Fruit fly (Drosophila melanogaster) ovary, adult (tissue): ENCODE results near the gene ast.

Source experiments
- CG17801 ChIP-seq: fragments of 200-800 bp; optimal IDR thresholded peaks from 2 replicates; lab custom pipeline; 2019; ENCODE audit warnings: missing biosample characterization, mild to moderate bottlenecking, missing genetic modification characterization, moderate library complexity; ENCODE audit not compliant: partially characterized antibody

The ast gene

DNA sequence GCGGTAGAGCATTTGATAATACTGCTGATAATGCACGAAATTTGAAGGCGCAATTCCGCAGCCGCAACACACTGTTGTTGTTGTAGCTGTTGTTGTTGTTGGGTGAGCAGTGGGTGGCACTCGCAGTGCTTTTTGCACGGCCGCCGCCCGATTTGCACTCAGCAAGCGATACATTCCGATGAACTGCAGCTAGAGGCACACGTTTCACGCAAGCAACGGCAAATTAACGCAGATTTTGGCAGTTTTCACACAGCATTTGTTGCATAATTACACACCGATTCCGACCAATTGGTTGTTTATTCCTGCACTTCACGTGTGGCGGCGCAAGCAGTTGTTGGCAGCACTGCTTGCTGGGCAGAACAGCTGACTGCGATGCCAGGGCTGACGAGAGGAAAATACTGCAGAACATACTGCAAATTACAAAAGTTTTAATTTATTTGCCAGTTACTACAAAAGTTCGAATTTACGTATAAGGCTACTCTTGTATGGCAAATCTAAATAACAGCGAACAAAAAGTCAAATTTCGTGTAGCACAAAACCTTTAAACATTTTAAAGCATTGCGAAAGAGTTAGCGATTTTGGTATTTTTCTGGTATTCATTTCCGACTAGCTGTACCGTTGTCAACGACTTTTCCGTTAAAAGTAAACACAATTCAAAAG lies 30.4 kb downstream of the ast start, which contains the start of the genes PolrMT and CG14339:
Gene PolrMT (minus strand): TSS at position 345 of the 660 bp plus-strand sequence.
Gene CG14339 (plus strand): TSS at position 512 of the 660 bp plus-strand sequence.
- no peak for TF ChIP-seq CG17801 (GFP tag; lab: Kevin White, UChicago)

- no peak for TF ChIP-seq CG17801 (GFP tag; lab: Kevin White, UChicago)
These were observed 34.9 kb downstream of the ast start, which contains the start of gene CG14340 for dm6 chr2L:1112641-1113040. Gene CG14340 (plus strand): TSS chr2L:1112941.

dm6 chr2L:1114230-1114629 lies 36.5 kb downstream of the ast start:
- TF ChIP-seq CG17801 (GFP tag; lab: Kevin White, UChicago) = no peak

DNA sequence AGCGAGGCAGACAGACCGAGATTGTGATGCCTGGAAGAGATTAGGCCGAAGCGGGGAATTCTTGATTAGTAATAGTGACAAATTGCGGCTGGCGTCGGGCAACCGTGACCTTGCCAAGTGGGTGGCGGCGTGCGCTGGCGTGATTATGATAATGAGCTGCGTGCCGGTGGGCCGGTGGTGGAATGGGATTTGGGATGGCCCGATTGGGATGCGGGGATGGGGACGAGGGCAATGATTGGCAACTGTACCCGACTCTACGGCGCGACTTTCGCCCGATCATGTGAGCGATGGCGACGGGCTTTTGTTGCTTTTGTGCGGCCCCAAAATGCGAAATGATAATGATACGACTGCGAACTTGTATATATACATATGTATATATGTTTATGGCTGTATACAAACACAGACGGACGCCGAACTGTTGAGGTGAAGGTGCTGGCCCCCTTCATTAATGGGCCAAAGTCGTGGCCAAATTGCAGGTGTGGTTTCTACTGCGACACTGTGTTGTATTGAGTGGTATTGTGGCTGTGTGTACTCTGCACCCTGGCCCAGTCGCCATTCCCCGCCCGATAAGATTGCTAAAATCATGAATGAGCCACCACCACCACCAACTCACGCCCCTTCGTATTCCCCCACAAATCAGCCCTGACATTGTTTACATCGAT lies 39.0 kb downstream of the ast start:
- no peak for TF ChIP-seq CG17801 (GFP tag; lab: Kevin White, UChicago)

DNA sequence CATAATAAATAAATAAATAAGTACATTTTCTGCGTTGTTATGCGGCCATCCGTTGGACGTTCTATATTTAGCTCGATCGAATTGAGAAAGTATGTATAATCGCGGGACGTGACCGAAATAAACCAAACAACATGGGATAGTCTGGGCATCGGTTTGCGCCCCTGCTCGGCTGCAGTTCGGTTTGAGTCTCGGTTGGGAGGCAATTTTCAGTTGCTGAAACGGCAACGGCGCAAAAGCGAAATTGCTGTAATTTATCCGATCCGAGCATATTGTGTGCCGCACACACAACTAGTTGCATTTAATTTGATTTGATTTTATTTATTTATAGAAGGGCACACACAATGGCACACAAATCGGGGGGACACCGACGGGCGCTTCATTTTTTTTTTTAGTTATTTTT lies 40.4 kb downstream of the ast start:
- no peak for TF ChIP-seq CG17801 (GFP tag; lab: Kevin White, UChicago)

dm6 chr2L:1118880-1119809 lies 41.4 kb downstream of the ast start:
- peak; percentile 55 for TF ChIP-seq CG17801 (GFP tag; lab: Kevin White, UChicago)

- TF ChIP-seq CG17801 (GFP tag; lab: Kevin White, UChicago) = no peak
These were observed 42.6 kb downstream of the ast start for dm6 chr2L:1120206-1120902.

- no peak for TF ChIP-seq CG17801 (GFP tag; lab: Kevin White, UChicago)
These were observed 44.4 kb downstream of the ast start for dm6 chr2L:1121942-1122710.

DNA sequence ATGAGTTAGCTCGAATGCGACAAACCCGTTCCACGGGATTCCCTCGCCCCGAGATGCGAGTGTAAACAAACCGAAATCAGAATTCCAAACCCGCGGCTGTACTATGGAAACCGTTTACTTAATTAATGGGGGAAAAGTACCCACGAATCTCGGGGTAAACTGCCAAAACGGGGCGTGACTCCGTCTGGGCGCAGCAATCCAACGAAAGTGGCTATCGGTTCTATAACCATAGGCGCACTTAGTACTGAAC lies 44.9 kb downstream of the ast start:
- no peak for TF ChIP-seq CG17801 (GFP tag; lab: Kevin White, UChicago)

DNA sequence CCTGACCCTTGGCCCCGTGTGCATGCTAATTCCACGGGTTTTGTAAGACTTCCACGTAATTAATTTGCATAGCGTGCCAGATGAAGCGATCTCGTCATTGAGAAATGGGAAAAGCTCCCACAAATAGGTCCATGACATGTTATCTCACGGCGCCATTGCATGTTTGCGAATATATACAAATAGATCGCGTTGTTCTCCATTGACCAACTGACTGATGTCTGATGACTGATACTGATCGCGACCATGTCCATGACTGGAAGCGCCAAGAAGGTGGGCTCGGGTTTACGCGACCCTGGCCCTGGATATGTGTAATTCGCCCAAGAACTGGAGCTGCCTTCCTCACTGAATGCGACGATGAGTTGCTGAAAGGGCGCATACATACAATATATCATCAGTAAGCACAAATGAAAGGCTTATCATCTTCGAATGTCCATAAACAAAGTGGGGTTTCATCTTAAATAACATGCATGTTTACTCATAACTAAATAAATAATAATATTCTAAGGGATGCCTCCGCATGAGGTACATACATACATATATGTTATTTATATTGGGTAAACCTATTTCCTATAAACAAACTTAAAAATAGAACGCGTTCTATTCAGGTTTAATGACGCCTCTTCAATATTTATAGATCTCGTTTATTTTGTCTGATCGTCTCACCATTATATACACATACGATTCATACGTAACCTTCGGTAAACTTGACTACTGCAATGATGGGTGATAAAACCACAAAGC lies 45.5 kb downstream of the ast start:
- TF ChIP-seq CG17801 (GFP tag; lab: Kevin White, UChicago) = peak; percentile 35

DNA sequence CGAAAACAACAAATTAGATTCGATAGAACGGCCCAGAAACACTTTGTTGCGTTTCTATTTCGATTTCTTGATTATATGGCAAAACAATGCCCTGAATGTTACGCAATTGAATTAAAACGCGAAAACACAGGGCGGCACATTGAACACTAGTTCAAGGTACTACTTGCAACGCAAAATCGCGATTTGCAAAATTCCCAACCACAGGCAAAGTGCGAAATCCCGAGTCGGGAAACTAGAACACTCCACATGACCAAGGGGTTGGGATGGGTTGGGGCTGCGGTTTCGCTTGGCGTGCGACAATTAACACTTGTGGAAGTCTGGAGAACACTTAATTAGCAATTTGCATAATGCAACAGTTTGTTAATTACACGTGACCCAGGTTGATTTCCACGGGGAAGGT lies 46.5 kb downstream of the ast start:
- TF ChIP-seq CG17801 (GFP tag; lab: Kevin White, UChicago) = no peak

- TF ChIP-seq CG17801 (GFP tag; lab: Kevin White, UChicago) = no peak
These were observed 47.7 kb downstream of the ast start for dm6 chr2L:1125437-1125836.

dm6 chr2L:1126527-1126926 lies 48.8 kb downstream of the ast start:
- no peak for TF ChIP-seq CG17801 (GFP tag; lab: Kevin White, UChicago)
